Fruit fly (Drosophila melanogaster) whole organism, embryonic: ENCODE results near the gene Lamtor3.

Experiments
- Bteb2 ChIP-seq: fragments of 200-800 bp; sonication (Bioruptor generic); optimal IDR thresholded peaks from 2 replicates; lab custom pipeline; 2016; ENCODE audit warnings: missing biosample characterization, missing genetic modification characterization
- C15 ChIP-seq: fragments of 200-800 bp; sonication (Bioruptor generic); IDR thresholded peaks from 3 replicates; pipeline ENCODE4 v1.3.6; 2022; ENCODE audit warnings: missing biosample characterization, missing genetic modification characterization
- CG10366 ChIP-seq: fragments of 200-800 bp; sonication (Bioruptor generic); IDR thresholded peaks from 2 replicates; pipeline ENCODE4 v1.3.6; 2022; ENCODE audit warnings: missing biosample characterization, missing genetic modification characterization
- CG10462 ChIP-seq: fragments of 200-800 bp; sonication (Bioruptor generic); optimal IDR thresholded peaks from 2 replicates; lab custom pipeline; 2016; ENCODE audit warnings: missing biosample characterization, missing genetic modification characterization
- CG11723 ChIP-seq: fragments of 200-800 bp; sonication (Bioruptor generic); optimal IDR thresholded peaks from 2 replicates; lab custom pipeline; 2017; ENCODE audit warnings: missing biosample characterization, mild to moderate bottlenecking, missing genetic modification characterization
- CG15269 ChIP-seq: fragments of 200-800 bp; sonication (Bioruptor generic); optimal IDR thresholded peaks from 2 replicates; lab custom pipeline; 2018; ENCODE audit warnings: missing biosample characterization, mild to moderate bottlenecking, missing genetic modification characterization, moderate library complexity
- CG16813 ChIP-seq: fragments of 200-800 bp; sonication (Bioruptor generic); IDR thresholded peaks from 3 replicates; pipeline ENCODE4 v1.3.6; 2022; ENCODE audit warnings: missing biosample characterization, missing genetic modification characterization; ENCODE audit not compliant: partially characterized antibody
- CG18262 ChIP-seq: fragments of 200-800 bp; optimal IDR thresholded peaks from 3 replicates; lab custom pipeline; 2019; ENCODE audit warnings: missing biosample characterization, mild to moderate bottlenecking, missing genetic modification characterization, moderate library complexity
- CG18599 ChIP-seq: fragments of 200-800 bp; sonication (Bioruptor generic); optimal IDR thresholded peaks from 3 replicates; lab custom pipeline; 2017; ENCODE audit warnings: missing biosample characterization, missing genetic modification characterization, mild to moderate bottlenecking, moderate library complexity, missing genetic modification reagents
- CG34422 ChIP-seq: fragments of 200-800 bp; sonication (Bioruptor generic); IDR thresholded peaks from 3 replicates; pipeline ENCODE4 v1.3.6; 2022; ENCODE audit warnings: missing biosample characterization, missing genetic modification characterization
- CG3995 ChIP-seq: fragments of 200-800 bp; sonication (Bioruptor generic); optimal IDR thresholded peaks from 3 replicates; lab custom pipeline; 2016; ENCODE audit warnings: missing biosample characterization, missing genetic modification characterization
- CG7987 ChIP-seq: fragments of 200-800 bp; sonication (Bioruptor generic); optimal IDR thresholded peaks from 2 replicates; lab custom pipeline; 2018; ENCODE audit warnings: missing biosample characterization, mild to moderate bottlenecking, missing genetic modification characterization, moderate library complexity
- CG9932 ChIP-seq: fragments of 200-800 bp; sonication (Bioruptor generic); IDR thresholded peaks from 2 replicates; pipeline ENCODE4 v1.3.6; 2022; ENCODE audit warnings: missing biosample characterization, missing genetic modification characterization
- Dip2 ChIP-seq: fragments of 200-800 bp; sonication (Bioruptor generic); IDR thresholded peaks from 2 replicates; pipeline ENCODE4 v1.3.6; 2022; ENCODE audit warnings: missing biosample characterization, missing genetic modification characterization
- HLH54F ChIP-seq: fragments of 200-800 bp; sonication (Bioruptor generic); optimal IDR thresholded peaks from 3 replicates; lab custom pipeline; 2016; ENCODE audit warnings: missing biosample characterization, missing genetic modification characterization
- Hmr ChIP-seq: fragments of 200-800 bp; sonication (Bioruptor generic); optimal IDR thresholded peaks from 3 replicates; lab custom pipeline; 2017; ENCODE audit warnings: mild to moderate bottlenecking, missing biosample characterization, missing genetic modification reagents, missing genetic modification characterization
- Jarid2 ChIP-seq: fragments of 200-800 bp; sonication (Bioruptor generic); optimal IDR thresholded peaks from 3 replicates; lab custom pipeline; 2017; ENCODE audit warnings: mild to moderate bottlenecking, missing biosample characterization, missing genetic modification reagents, missing genetic modification characterization
- Med ChIP-seq: fragments of 200-800 bp; sonication (Bioruptor generic); peaks from one replicate; lab custom pipeline; 2016; ENCODE audit warnings: missing biosample characterization, missing genetic modification characterization, mild to moderate bottlenecking, inconsistent platforms, moderate library complexity
- Meics ChIP-seq: fragments of 200-800 bp; sonication (Bioruptor generic); optimal IDR thresholded peaks from 2 replicates; lab custom pipeline; 2017; ENCODE audit warnings: missing biosample characterization, mild to moderate bottlenecking, missing genetic modification characterization
- NK7.1 ChIP-seq: fragments of 200-800 bp; sonication (Bioruptor generic); optimal IDR thresholded peaks from 3 replicates; lab custom pipeline; 2016; ENCODE audit warnings: missing biosample characterization, missing genetic modification characterization
- Nf-YB ChIP-seq: fragments of 200-800 bp; sonication (Bioruptor generic); optimal IDR thresholded peaks from 3 replicates; lab custom pipeline; 2019; ENCODE audit warnings: missing biosample characterization, mild to moderate bottlenecking, missing genetic modification characterization, moderate library complexity
- Nf-YC ChIP-seq: fragments of 200-800 bp; optimal IDR thresholded peaks from 3 replicates; lab custom pipeline; 2019; ENCODE audit warnings: missing biosample characterization, mild to moderate bottlenecking, missing genetic modification characterization, moderate library complexity
- Six4 ChIP-seq: fragments of 200-800 bp; sonication (Bioruptor generic); optimal IDR thresholded peaks from 2 replicates; lab custom pipeline; 2016; ENCODE audit warnings: missing biosample characterization, missing genetic modification characterization
- TFAM ChIP-seq: fragments of 200-800 bp; sonication (Bioruptor generic); optimal IDR thresholded peaks from 2 replicates; lab custom pipeline; 2017; ENCODE audit warnings: missing biosample characterization, missing genetic modification characterization, inconsistent platforms
- Taf1 ChIP-seq: fragments of 200-800 bp; sonication (Bioruptor generic); IDR thresholded peaks from 2 replicates; pipeline ENCODE4 v1.3.6; 2022; ENCODE audit warnings: missing biosample characterization, missing genetic modification characterization
- Usf ChIP-seq: fragments of 200-800 bp; sonication (Bioruptor generic); optimal IDR thresholded peaks from 2 replicates; lab custom pipeline; 2017; ENCODE audit warnings: missing genotype, missing biosample characterization, missing genetic modification characterization
- Vsx1 ChIP-seq: fragments of 200-800 bp; sonication (Bioruptor generic); optimal IDR thresholded peaks from 2 replicates; lab custom pipeline; 2017; ENCODE audit warnings: missing biosample characterization, mild to moderate bottlenecking, missing genetic modification characterization, missing genetic modification reagents
- ac ChIP-seq: fragments of 200-800 bp; sonication (Bioruptor generic); optimal IDR thresholded peaks from 3 replicates; lab custom pipeline; 2017; ENCODE audit warnings: missing biosample characterization, mild to moderate bottlenecking, missing genetic modification characterization
- al ChIP-seq: fragments of 200-800 bp; sonication (Bioruptor generic); IDR thresholded peaks from 2 replicates; pipeline ENCODE4 v1.3.6; 2022; ENCODE audit warnings: missing biosample characterization, missing genetic modification characterization
- amos ChIP-seq: fragments of 200-800 bp; sonication (Bioruptor generic); IDR thresholded peaks from 2 replicates; pipeline ENCODE4 v1.3.6; 2022; ENCODE audit warnings: missing biosample characterization, missing genetic modification characterization; ENCODE audit not compliant: partially characterized antibody
- ara ChIP-seq: fragments of 200-800 bp; sonication (Bioruptor generic); IDR thresholded peaks from 2 replicates; pipeline ENCODE4 v1.3.6; 2022; ENCODE audit warnings: missing biosample characterization, missing genetic modification characterization
- az2 ChIP-seq: fragments of 200-800 bp; sonication (Bioruptor generic); optimal IDR thresholded peaks from 3 replicates; lab custom pipeline; 2016; ENCODE audit warnings: missing biosample characterization, missing genetic modification characterization
- ems ChIP-seq: fragments of 200-800 bp; sonication (Bioruptor generic); optimal IDR thresholded peaks from 3 replicates; lab custom pipeline; 2016; ENCODE audit warnings: missing biosample characterization, missing genetic modification characterization
- esg ChIP-seq: fragments of 200-800 bp; sonication (Bioruptor generic); conservative IDR thresholded peaks from 2 replicates; pipeline ENCODE4 v1.3.6; 2022; ENCODE audit warnings: missing biosample characterization, missing genetic modification characterization
- gcm2 ChIP-seq: fragments of 200-800 bp; sonication (Bioruptor generic); optimal IDR thresholded peaks from 2 replicates; lab custom pipeline; 2016; ENCODE audit warnings: missing biosample characterization, missing genetic modification characterization
- insv ChIP-seq, 2 experiments: fragments of 200-800 bp; sonication (Bioruptor generic); optimal IDR thresholded peaks; 3 replicates each; lab custom pipeline; 2016 to 2018; ENCODE audit warnings: missing biosample characterization in 2 of 2, missing genetic modification characterization in 2 of 2
- inv ChIP-seq: fragments of 200-800 bp; sonication (Bioruptor generic); IDR thresholded peaks from 2 replicates; pipeline ENCODE4 v1.3.6; 2022; ENCODE audit warnings: missing biosample characterization, missing genetic modification characterization; ENCODE audit not compliant: partially characterized antibody
- kah ChIP-seq: fragments of 200-800 bp; sonication (Bioruptor generic); optimal IDR thresholded peaks from 2 replicates; lab custom pipeline; 2018; ENCODE audit warnings: missing biosample characterization, mild to moderate bottlenecking, missing genetic modification characterization
- knrl ChIP-seq: fragments of 200-800 bp; sonication (Bioruptor generic); IDR thresholded peaks from 3 replicates; pipeline ENCODE4 v1.3.6; 2022; ENCODE audit warnings: missing biosample characterization, missing genetic modification characterization; ENCODE audit not compliant: partially characterized antibody
- lab ChIP-seq: fragments of 200-800 bp; sonication (Bioruptor generic); optimal IDR thresholded peaks from 3 replicates; lab custom pipeline; 2017; ENCODE audit warnings: missing biosample characterization, missing genetic modification characterization, mild to moderate bottlenecking, moderate library complexity, missing genetic modification reagents
- lmd ChIP-seq: fragments of 200-800 bp; sonication (Bioruptor generic); IDR thresholded peaks from 2 replicates; pipeline ENCODE4 v1.3.6; 2022; ENCODE audit warnings: missing biosample characterization, missing genetic modification characterization
- lola ChIP-seq, 3 experiments: fragments of >200 bp in 2 of 3; fragments of 200-800 bp in 1 of 3; sonication (Bioruptor generic) in 1 of 3; optimal IDR thresholded peaks; 2 replicates each; lab custom pipeline; 2017 to 2019; ENCODE audit warnings: missing biosample characterization in 3 of 3, missing genetic modification characterization in 3 of 3, mild to moderate bottlenecking in 1 of 3, moderate library complexity in 1 of 3
- mirr ChIP-seq: fragments of 200-800 bp; sonication (Bioruptor generic); optimal IDR thresholded peaks from 3 replicates; lab custom pipeline; 2018; ENCODE audit warnings: missing biosample characterization, mild to moderate bottlenecking, missing genetic modification characterization
- odd ChIP-seq: fragments of 200-800 bp; sonication (Bioruptor generic); optimal IDR thresholded peaks from 2 replicates; lab custom pipeline; 2017; ENCODE audit warnings: missing biosample characterization, mild to moderate bottlenecking, missing genetic modification characterization
- pros ChIP-seq: fragments of 200-800 bp; sonication (Bioruptor generic); optimal IDR thresholded peaks from 3 replicates; lab custom pipeline; 2019; ENCODE audit warnings: missing biosample characterization, mild to moderate bottlenecking, missing genetic modification characterization, moderate library complexity
- repo ChIP-seq: fragments of 200-800 bp; sonication (Bioruptor generic); optimal IDR thresholded peaks from 2 replicates; lab custom pipeline; 2016; ENCODE audit warnings: missing biosample characterization, missing genetic modification characterization
- shn ChIP-seq: fragments of 200-800 bp; sonication (Bioruptor generic); optimal IDR thresholded peaks from 3 replicates; lab custom pipeline; 2016; ENCODE audit warnings: missing biosample characterization, missing genetic modification characterization
- tll ChIP-seq, 2 experiments: fragments of 200-800 bp in 1 of 2; fragments of >200 bp in 1 of 2; sonication (Bioruptor generic) in 1 of 2; optimal IDR thresholded peaks; 2 replicates each; lab custom pipeline; 2017 to 2019; ENCODE audit warnings: missing biosample characterization in 2 of 2, missing genetic modification characterization in 2 of 2, mild to moderate bottlenecking in 1 of 2, moderate library complexity in 1 of 2

Gene Lamtor3

dm6 chr2L:17465915-17466677, 14.9 kb upstream of the Lamtor3 start (continued):
- TF ChIP-seq CG7987 (GFP tag; lab: Kevin White, UChicago), result peak; percentile 1
- TF ChIP-seq Six4 (GFP tag; lab: Kevin White, UChicago), result peak; percentile 84
- TF ChIP-seq CG18262 (tag; lab: Kevin White, UChicago), result peak; percentile 88
- 0 out of 3 replicates have a peak, but pooled peaks have one; percentile 43 for TF ChIP-seq C15 (GFP tag; lab: Robert Waterston, UW)
- TF ChIP-seq Hmr (GFP tag; lab: Kevin White, UChicago), result peak; percentile 79
- no peak for TF ChIP-seq inv (GFP tag; lab: Robert Waterston, UW)
- TF ChIP-seq CG34422 (GFP tag; lab: Robert Waterston, UW), result peak; percentile 75
- no peak for TF ChIP-seq Nf-YB
- peak; percentile 59 for TF ChIP-seq Vsx1
- peak; percentile 76 for TF ChIP-seq lmd
- peak; percentile 76 for TF ChIP-seq NK7.1 (GFP tag; lab: Kevin White, UChicago)
- peak; percentile 54 for TF ChIP-seq ac (GFP tag; lab: Kevin White, UChicago)
- TF ChIP-seq Nf-YC, result no peak
- no peak for TF ChIP-seq amos (GFP tag; lab: Robert Waterston, UW)
- TF ChIP-seq Med (GFP tag; lab: Kevin White, UChicago), result peak; percentile 93
- TF ChIP-seq gcm2 (GFP tag; lab: Kevin White, UChicago), result no peak
- TF ChIP-seq Meics (GFP tag; lab: Kevin White, UChicago), result peak; percentile 78
- peak; percentile 77 for TF ChIP-seq kah (GFP tag; lab: Kevin White, UChicago)
- TF ChIP-seq ems (GFP tag; lab: Kevin White, UChicago), result peak; percentile 70
- TF ChIP-seq CG16813 (GFP tag; lab: Robert Waterston, UW), result no peak
- peak; percentile 70 for TF ChIP-seq repo (GFP tag; lab: Kevin White, UChicago)
- peak; percentile 88 for TF ChIP-seq CG18599 (GFP tag; lab: Kevin White, UChicago)
- TF ChIP-seq mirr (GFP tag; lab: Kevin White, UChicago), result no peak
- peak; percentile 85 for TF ChIP-seq esg (GFP tag; lab: Robert Waterston, UW)
- peak; percentile 4 for TF ChIP-seq TFAM
- peak; percentile 74 for TF ChIP-seq CG10366
- TF ChIP-seq Jarid2 (GFP tag; lab: Kevin White, UChicago), result peak; percentile 57
- no peak for TF ChIP-seq CG9932 (GFP tag; lab: Robert Waterston, UW)
- TF ChIP-seq Bteb2, result peak; percentile 70
- no peak for TF ChIP-seq Usf
- no peak for TF ChIP-seq pros (GFP tag; lab: Kevin White, UChicago)
- TF ChIP-seq lola (GFP tag; optimal IDR thresholded peaks at IDR 0.05; lab: Kevin White, UChicago), result peak in 1 of 3 experiments; percentile 81
- peak; percentile 51 for TF ChIP-seq CG10462 (GFP tag; lab: Kevin White, UChicago)
- TF ChIP-seq lab (GFP tag; lab: Kevin White, UChicago), result peak; percentile 87
- TF ChIP-seq odd, result peak; percentile 58
- no peak for TF ChIP-seq Dip2
- peak; percentile 72 for TF ChIP-seq HLH54F
- no peak for TF ChIP-seq tll (GFP tag; optimal IDR thresholded peaks at IDR 0.05; lab: Kevin White, UChicago)
- TF ChIP-seq CG15269, result peak; percentile 81
- peak; percentile 18; the same call in 1 of the 2 replicates for TF ChIP-seq al
- peak; percentile 32 for TF ChIP-seq CG11723 (GFP tag; lab: Kevin White, UChicago)
- no peak for TF ChIP-seq CG3995 (GFP tag; lab: Kevin White, UChicago)
- no peak for TF ChIP-seq knrl (GFP tag; lab: Robert Waterston, UW)
- peak; percentile 61; the same call in 1 of the 2 replicates for TF ChIP-seq Taf1 (GFP tag; lab: Robert Waterston, UW)
- peak; percentile 83 for TF ChIP-seq az2
- TF ChIP-seq ara, result peak; percentile 72
- TF ChIP-seq insv (GFP tag; optimal IDR thresholded peaks at IDR 0.05; lab: Kevin White, UChicago), result no peak
- TF ChIP-seq shn (GFP tag; lab: Kevin White, UChicago), result peak; percentile 77
